Fruit fly (Drosophila melanogaster) whole organism, embryonic: ENCODE data around the gene CG31365.

ENCODE experiments used
- Atf6 ChIP-seq: fragments of 200-800 bp; sonication (Bioruptor generic); IDR thresholded peaks from 2 replicates; pipeline ENCODE4 v1.3.6; 2022; ENCODE audit warnings: missing biosample characterization, missing genetic modification characterization
- B-H2 ChIP-seq: fragments of 200-800 bp; sonication (Bioruptor generic); optimal IDR thresholded peaks from 2 replicates; lab custom pipeline; 2018; ENCODE audit warnings: missing biosample characterization, mild to moderate bottlenecking, missing genetic modification characterization
- CG11696 ChIP-seq: fragments of 200-800 bp; sonication (Bioruptor generic); IDR thresholded peaks from 2 replicates; pipeline ENCODE4 v1.3.6; 2022; ENCODE audit warnings: missing biosample characterization, missing genetic modification characterization
- CG12299 ChIP-seq: fragments of 200-800 bp; sonication (Bioruptor generic); optimal IDR thresholded peaks from 2 replicates; lab custom pipeline; 2018; ENCODE audit warnings: missing biosample characterization, mild to moderate bottlenecking, missing genetic modification characterization
- CG12659 ChIP-seq: fragments of 200-800 bp; sonication (Bioruptor generic); optimal IDR thresholded peaks from 3 replicates; lab custom pipeline; 2017; ENCODE audit warnings: mild to moderate bottlenecking, missing biosample characterization, missing genetic modification reagents, missing genetic modification characterization
- CG12744 ChIP-seq: fragments of 200-800 bp; sonication (Bioruptor generic); optimal IDR thresholded peaks from 2 replicates; lab custom pipeline; 2016; ENCODE audit warnings: missing biosample characterization, missing genetic modification characterization
- CG14667 ChIP-seq: fragments of 200-800 bp; sonication (Bioruptor generic); IDR thresholded peaks from 2 replicates; pipeline ENCODE4 v1.3.6; 2022; ENCODE audit warnings: missing biosample characterization, missing genetic modification characterization
- CG14710 ChIP-seq: fragments of 200-800 bp; sonication (Bioruptor generic); optimal IDR thresholded peaks from 3 replicates; lab custom pipeline; 2019; ENCODE audit warnings: missing biosample characterization, mild to moderate bottlenecking, missing genetic modification characterization, moderate library complexity
- CG1529 ChIP-seq: fragments of 200-800 bp; sonication (Bioruptor generic); optimal IDR thresholded peaks from 3 replicates; lab custom pipeline; 2018; ENCODE audit warnings: missing biosample characterization, missing genetic modification characterization
- CG2116 ChIP-seq: fragments of 200-800 bp; sonication (Bioruptor generic); optimal IDR thresholded peaks from 3 replicates; lab custom pipeline; 2018; ENCODE audit warnings: missing biosample characterization, mild to moderate bottlenecking, missing genetic modification characterization
- CG31224 ChIP-seq: fragments of 200-800 bp; sonication (Bioruptor generic); IDR thresholded peaks from 2 replicates; pipeline ENCODE4 v1.3.6; 2022; ENCODE audit warnings: missing biosample characterization, missing genetic modification characterization
- CG31388 ChIP-seq: fragments of 200-800 bp; sonication (Bioruptor generic); optimal IDR thresholded peaks from 2 replicates; lab custom pipeline; 2016; ENCODE audit warnings: missing biosample characterization, missing genetic modification characterization
- CG4282 ChIP-seq: fragments of 200-800 bp; sonication (Bioruptor generic); optimal IDR thresholded peaks from 2 replicates; lab custom pipeline; 2016; ENCODE audit warnings: missing biosample characterization, missing genetic modification characterization
- CG4360 ChIP-seq: fragments of 200-800 bp; sonication (Bioruptor generic); IDR thresholded peaks from 2 replicates; pipeline ENCODE4 v1.3.6; 2022; ENCODE audit warnings: missing biosample characterization, missing genetic modification characterization
- CG43689 ChIP-seq: fragments of 200-800 bp; sonication (Bioruptor generic); IDR thresholded peaks from 2 replicates; pipeline ENCODE4 v1.3.6; 2022; ENCODE audit warnings: missing biosample characterization, missing genetic modification characterization
- CG4404 ChIP-seq: fragments of 200-800 bp; sonication (Bioruptor generic); IDR thresholded peaks from 2 replicates; pipeline ENCODE4 v1.3.6; 2022; ENCODE audit warnings: missing biosample characterization, missing genetic modification characterization
- CG4820 ChIP-seq: fragments of 200-800 bp; sonication (Bioruptor generic); optimal IDR thresholded peaks from 3 replicates; lab custom pipeline; 2016; ENCODE audit warnings: missing biosample characterization, missing genetic modification characterization
- CG4854 ChIP-seq: fragments of 200-800 bp; sonication (Bioruptor generic); optimal IDR thresholded peaks from 2 replicates; lab custom pipeline; 2016; ENCODE audit warnings: missing biosample characterization, missing genetic modification characterization, inconsistent platforms
- CG8765 ChIP-seq: fragments of 200-800 bp; sonication (Bioruptor generic); IDR thresholded peaks from 2 replicates; pipeline ENCODE4 v1.3.6; 2022; ENCODE audit warnings: missing biosample characterization, missing genetic modification characterization
- D ChIP-seq, 2 experiments: fragments of 200-800 bp in 1 of 2; fragments of >200 bp in 1 of 2; sonication (Bioruptor generic) in 1 of 2; optimal IDR thresholded peaks; 2 replicates in 1 of 2; 3 replicates in 1 of 2; lab custom pipeline; 2017; ENCODE audit warnings: mild to moderate bottlenecking in 1 of 2, missing biosample characterization in 1 of 2, missing genetic modification characterization in 1 of 2, missing genetic modification reagents in 1 of 2
- Hr51 ChIP-seq, 2 experiments: fragments of 200-800 bp; sonication (Bioruptor generic); optimal IDR thresholded peaks; 2 replicates in 1 of 2; 3 replicates in 1 of 2; lab custom pipeline; 2016 to 2018; ENCODE audit warnings: missing biosample characterization in 2 of 2, missing genetic modification characterization in 2 of 2, mild to moderate bottlenecking in 1 of 2, moderate library complexity in 1 of 2
- MESR4 ChIP-seq: fragments of 200-800 bp; sonication (Bioruptor generic); optimal IDR thresholded peaks from 2 replicates; lab custom pipeline; 2018; ENCODE audit warnings: missing biosample characterization, mild to moderate bottlenecking, missing genetic modification characterization, moderate library complexity
- Mrtf ChIP-seq: fragments of 200-800 bp; sonication (Bioruptor generic); IDR thresholded peaks from 3 replicates; pipeline ENCODE4 v1.3.6; 2022; ENCODE audit warnings: missing biosample characterization, missing genetic modification characterization
- NC2α ChIP-seq: fragments of 200-800 bp; sonication (Bioruptor generic); optimal IDR thresholded peaks from 2 replicates; lab custom pipeline; 2016; ENCODE audit warnings: missing biosample characterization, missing genetic modification characterization
- NK7.1 ChIP-seq: fragments of 200-800 bp; sonication (Bioruptor generic); optimal IDR thresholded peaks from 3 replicates; lab custom pipeline; 2016; ENCODE audit warnings: missing biosample characterization, missing genetic modification characterization
- Nf-YA ChIP-seq: fragments of 200-800 bp; sonication (Bioruptor generic); IDR thresholded peaks from 2 replicates; pipeline ENCODE4 v1.3.6; 2022; ENCODE audit warnings: missing biosample characterization, missing genetic modification characterization
- Oaz ChIP-seq: fragments of 200-800 bp; sonication (Bioruptor generic); IDR thresholded peaks from 2 replicates; pipeline ENCODE4 v1.3.6; 2022; ENCODE audit warnings: missing biosample characterization, missing genetic modification characterization
- Sin3A ChIP-seq: fragments of >200 bp; optimal IDR thresholded peaks from 2 replicates; lab custom pipeline; 2018
- Trl ChIP-seq, 3 experiments: fragments of >200 bp in 2 of 3; fragments of 200-800 bp in 1 of 3; sonication (Bioruptor generic) in 1 of 3; optimal IDR thresholded peaks; 2 replicates in 1 of 3; 3 replicates in 2 of 3; lab custom pipeline; 2016 to 2017; ENCODE audit warnings: missing biosample characterization in 1 of 3, missing genetic modification characterization in 1 of 3
- aop ChIP-seq: fragments of 200-800 bp; sonication (Bioruptor generic); IDR thresholded peaks from 2 replicates; pipeline ENCODE4 v1.3.6; 2022; ENCODE audit warnings: missing biosample characterization, missing genetic modification characterization
- ara ChIP-seq: fragments of 200-800 bp; sonication (Bioruptor generic); IDR thresholded peaks from 2 replicates; pipeline ENCODE4 v1.3.6; 2022; ENCODE audit warnings: missing biosample characterization, missing genetic modification characterization
- crc ChIP-seq: fragments of 200-800 bp; sonication (Bioruptor generic); optimal IDR thresholded peaks from 2 replicates; lab custom pipeline; 2016; ENCODE audit warnings: missing biosample characterization, missing genetic modification characterization
- dimm ChIP-seq: fragments of 200-800 bp; sonication (Bioruptor generic); IDR thresholded peaks from 2 replicates; pipeline ENCODE4 v1.3.6; 2022; ENCODE audit warnings: missing biosample characterization, missing genetic modification characterization
- esg ChIP-seq: fragments of 200-800 bp; sonication (Bioruptor generic); conservative IDR thresholded peaks from 2 replicates; pipeline ENCODE4 v1.3.6; 2022; ENCODE audit warnings: missing biosample characterization, missing genetic modification characterization
- fd102C ChIP-seq: fragments of 200-800 bp; sonication (Bioruptor generic); optimal IDR thresholded peaks from 2 replicates; lab custom pipeline; 2018; ENCODE audit warnings: missing biosample characterization, mild to moderate bottlenecking, missing genetic modification characterization, moderate library complexity
- fru ChIP-seq: fragments of >200 bp; optimal IDR thresholded peaks from 2 replicates; lab custom pipeline; 2017
- ham ChIP-seq: fragments of 200-800 bp; sonication (Bioruptor generic); IDR thresholded peaks from 2 replicates; pipeline ENCODE4 v1.3.6; 2022; ENCODE audit warnings: missing biosample characterization, missing genetic modification characterization
- knrl ChIP-seq: fragments of 200-800 bp; sonication (Bioruptor generic); IDR thresholded peaks from 3 replicates; pipeline ENCODE4 v1.3.6; 2022; ENCODE audit warnings: missing biosample characterization, missing genetic modification characterization; ENCODE audit not compliant: partially characterized antibody
- lab ChIP-seq: fragments of 200-800 bp; sonication (Bioruptor generic); optimal IDR thresholded peaks from 3 replicates; lab custom pipeline; 2017; ENCODE audit warnings: missing biosample characterization, missing genetic modification characterization, mild to moderate bottlenecking, moderate library complexity, missing genetic modification reagents
- lilli ChIP-seq: fragments of 200-800 bp; sonication (Bioruptor generic); optimal IDR thresholded peaks from 3 replicates; lab custom pipeline; 2016; ENCODE audit warnings: missing biosample characterization, missing genetic modification characterization
- nom ChIP-seq: fragments of 200-800 bp; sonication (Bioruptor generic); optimal IDR thresholded peaks from 2 replicates; lab custom pipeline; 2017; ENCODE audit warnings: missing biosample characterization, missing genetic modification characterization, mild to moderate bottlenecking, moderate library complexity, missing genetic modification reagents
- pb ChIP-seq: fragments of 200-800 bp; sonication (Bioruptor generic); optimal IDR thresholded peaks from 3 replicates; lab custom pipeline; 2016; ENCODE audit warnings: missing biosample characterization, missing genetic modification characterization
- pfk ChIP-seq: fragments of 200-800 bp; sonication (Bioruptor generic); optimal IDR thresholded peaks from 2 replicates; lab custom pipeline; 2018; ENCODE audit warnings: missing biosample characterization, mild to moderate bottlenecking, missing genetic modification characterization, moderate library complexity
- pros ChIP-seq: fragments of 200-800 bp; sonication (Bioruptor generic); optimal IDR thresholded peaks from 3 replicates; lab custom pipeline; 2019; ENCODE audit warnings: missing biosample characterization, mild to moderate bottlenecking, missing genetic modification characterization, moderate library complexity
- salm ChIP-seq: fragments of 200-800 bp; sonication (Bioruptor generic); optimal IDR thresholded peaks from 2 replicates; lab custom pipeline; 2018; ENCODE audit warnings: missing biosample characterization, mild to moderate bottlenecking, missing genetic modification characterization
- shn ChIP-seq: fragments of 200-800 bp; sonication (Bioruptor generic); optimal IDR thresholded peaks from 3 replicates; lab custom pipeline; 2016; ENCODE audit warnings: missing biosample characterization, missing genetic modification characterization
- sqz ChIP-seq: fragments of 200-800 bp; sonication (Bioruptor generic); optimal IDR thresholded peaks from 3 replicates; lab custom pipeline; 2018; ENCODE audit warnings: missing biosample characterization, mild to moderate bottlenecking, missing genetic modification characterization
- stc ChIP-seq: fragments of 200-800 bp; sonication (Bioruptor generic); IDR thresholded peaks from 2 replicates; pipeline ENCODE4 v1.3.6; 2022; ENCODE audit warnings: missing biosample characterization, missing genetic modification characterization
- stwl ChIP-seq: fragments of 200-800 bp; sonication (Bioruptor generic); optimal IDR thresholded peaks from 3 replicates; lab custom pipeline; 2018; ENCODE audit warnings: missing biosample characterization, mild to moderate bottlenecking, missing genetic modification characterization, moderate library complexity
- zfh1 ChIP-seq: fragments of 200-800 bp; sonication (Bioruptor generic); IDR thresholded peaks from 3 replicates; pipeline ENCODE4 v1.3.6; 2022; ENCODE audit warnings: missing biosample characterization, missing genetic modification characterization

CG31365 gene

dm6 chr3R:23112680-23113362 lies 13.4 kb downstream of the CG31365 start, which contains the start of gene Cow (continued):
- no peak for TF ChIP-seq pb (GFP tag; lab: Kevin White, UChicago)
- no peak for TF ChIP-seq shn (GFP tag; lab: Kevin White, UChicago)
- no peak for TF ChIP-seq CG14710 (tag; lab: Kevin White, UChicago)
- no peak for TF ChIP-seq Mrtf (GFP tag; lab: Robert Waterston, UW)
- no peak for TF ChIP-seq ham (GFP tag; lab: Robert Waterston, UW)
- no peak for TF ChIP-seq fd102C (GFP tag; lab: Kevin White, UChicago)
- TF ChIP-seq CG4360 (GFP tag; lab: Robert Waterston, UW): no peak
- no peak for TF ChIP-seq CG12299 (tag; lab: Kevin White, UChicago)
- TF ChIP-seq lilli (GFP tag; lab: Kevin White, UChicago): peak; percentile 74
- no peak for TF ChIP-seq knrl (GFP tag; lab: Robert Waterston, UW)
- TF ChIP-seq NC2α: no peak
- TF ChIP-seq lab: peak; percentile 90
- TF ChIP-seq stc: 0 out of 2 replicates have a peak, but pooled peaks have one; percentile 48
- no peak for TF ChIP-seq dimm (GFP tag; lab: Robert Waterston, UW)
- no peak for TF ChIP-seq pros (GFP tag; lab: Kevin White, UChicago)
- TF ChIP-seq B-H2 (GFP tag; lab: Kevin White, UChicago): peak; percentile 27
- TF ChIP-seq CG11696 (GFP tag; lab: Robert Waterston, UW): no peak
- TF ChIP-seq CG4820 (GFP tag; lab: Kevin White, UChicago): peak; percentile 20
- no peak for TF ChIP-seq salm (tag; lab: Kevin White, UChicago)
- TF ChIP-seq NK7.1 (GFP tag; lab: Kevin White, UChicago): no peak
- TF ChIP-seq pfk (GFP tag; lab: Kevin White, UChicago): no peak
- TF ChIP-seq sqz: no peak
- TF ChIP-seq CG31388: no peak
- peak; percentile 53; the same call in 1 of the 2 replicates for TF ChIP-seq CG31224 (GFP tag; lab: Robert Waterston, UW)
- peak; percentile 67 for TF ChIP-seq CG12659 (GFP tag; lab: Kevin White, UChicago)
- TF ChIP-seq CG1529 (GFP tag; lab: Kevin White, UChicago): no peak
- TF ChIP-seq aop (GFP tag; lab: Robert Waterston, UW): no peak
- TF ChIP-seq CG2116 (GFP tag; lab: Kevin White, UChicago): peak; percentile 4
- TF ChIP-seq stwl (tag; lab: Kevin White, UChicago): no peak
- TF ChIP-seq CG8765 (GFP tag; lab: Robert Waterston, UW): no peak
- TF ChIP-seq CG43689 (GFP tag; lab: Robert Waterston, UW): peak; percentile 40; the same call in 1 of the 2 replicates
- TF ChIP-seq Trl (optimal IDR thresholded peaks at IDR 0.05; lab: Kevin White, UChicago): peak in 1 of 2 experiments; percentile 56
- TF ChIP-seq Trl (GFP tag; optimal IDR thresholded peaks at IDR 0.05; lab: Kevin White, UChicago): peak; percentile 49
- no peak for TF ChIP-seq CG4854 (GFP tag; lab: Kevin White, UChicago)
- peak; percentile 62; the same call in 1 of the 2 replicates for TF ChIP-seq Atf6 (GFP tag; lab: Robert Waterston, UW)
- TF ChIP-seq nom (GFP tag; lab: Kevin White, UChicago): no peak
- TF ChIP-seq fru (lab: Kevin White, UChicago): no peak
- no peak; the same call in 1 of the 2 replicates for TF ChIP-seq CG4404
- peak; percentile 31 for TF ChIP-seq crc (GFP tag; lab: Kevin White, UChicago)
- no peak for TF ChIP-seq D (optimal IDR thresholded peaks at IDR 0.05; lab: Kevin White, UChicago)
- TF ChIP-seq D (GFP tag; optimal IDR thresholded peaks at IDR 0.05; lab: Kevin White, UChicago): no peak
- no peak for TF ChIP-seq Sin3A
- peak; percentile 43 to 73 for TF ChIP-seq Hr51 (GFP tag; optimal IDR thresholded peaks at IDR 0.05; lab: Kevin White, UChicago)
- no peak for TF ChIP-seq CG12744 (GFP tag; lab: Kevin White, UChicago)
- TF ChIP-seq ara: no peak
- no peak for TF ChIP-seq MESR4 (GFP tag; lab: Kevin White, UChicago)
- TF ChIP-seq esg (GFP tag; lab: Robert Waterston, UW): peak; percentile 62
- TF ChIP-seq CG4282: peak; percentile 20
- peak; percentile 51; the same call in 1 of the 2 replicates for TF ChIP-seq CG14667 (GFP tag; lab: Robert Waterston, UW)
- TF ChIP-seq zfh1 (GFP tag; lab: Robert Waterston, UW): peak; percentile 56; the same call in 2 of the 3 replicates
- 0 out of 2 replicates have a peak, but pooled peaks have one; percentile 38 for TF ChIP-seq Oaz
- TF ChIP-seq Nf-YA (GFP tag; lab: Robert Waterston, UW): peak; percentile 19; the same call in 1 of the 2 replicates
